Worm (Caenorhabditis elegans): Measurements from ENCODE around the gene nhr-168.

DNA sequence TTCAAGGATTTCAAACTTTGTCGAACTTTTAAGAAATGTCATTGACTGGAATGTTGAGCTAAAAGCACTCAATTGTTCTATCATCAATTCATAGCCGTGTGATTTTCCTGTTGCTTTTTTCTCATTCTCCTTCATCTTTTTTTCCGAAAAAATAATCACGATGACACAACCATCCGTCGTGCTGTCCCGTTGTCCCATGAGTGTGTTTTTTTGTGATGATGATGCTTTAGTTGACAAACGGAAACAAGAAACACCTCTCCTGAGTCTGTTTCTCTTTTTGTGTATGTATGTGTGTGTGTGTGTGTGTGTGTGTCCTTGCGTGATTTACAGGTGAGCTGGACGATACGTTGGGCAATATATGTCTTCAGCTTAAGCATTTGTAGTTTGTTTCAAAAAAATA, 33.2 kb downstream of the nhr-168 start:
- TF ChIP-seq unc-30 (tag; optimal IDR thresholded peaks at IDR 0.05) = no peak
- no peak for TF ChIP-seq lin-39 (tag; optimal IDR thresholded peaks at IDR 0.05)
- no peak for TF ChIP-seq dsc-1 (tag; optimal IDR thresholded peaks at IDR 0.05)
- no peak for TF ChIP-seq pag-3 (tag; optimal IDR thresholded peaks at IDR 0.05; ENCODE audit: borderline replicate concordance, insufficient read depth)
- no peak for TF ChIP-seq fos-1 (tag; optimal IDR thresholded peaks at IDR 0.05)
